Fruit fly (Drosophila melanogaster) whole organism, prepupa: ENCODE measurements around the gene Esp.
A peak's percentile ranks its signal among the peaks of the same experiment; 100 is the strongest.

Source experiments
- Blimp-1 ChIP-seq: fragments of 200-800 bp; sonication (Bioruptor generic); optimal IDR thresholded peaks from 3 replicates; lab custom pipeline; 2017; ENCODE audit warnings: missing biosample characterization, missing genetic modification characterization, mild to moderate bottlenecking, moderate library complexity, missing genetic modification reagents
- CG11294 ChIP-seq: fragments of 200-800 bp; sonication (Bioruptor generic); IDR thresholded peaks from 2 replicates; pipeline ENCODE4 v1.3.6; 2022; ENCODE audit warnings: missing biosample characterization, missing genetic modification characterization
- CG11762 ChIP-seq: fragments of 200-800 bp; sonication (Bioruptor generic); optimal IDR thresholded peaks from 3 replicates; lab custom pipeline; 2016; ENCODE audit warnings: missing biosample characterization, missing genetic modification characterization; ENCODE audit not compliant: insufficient read depth
- CG11902 ChIP-seq: fragments of 200-800 bp; sonication (Bioruptor generic); optimal IDR thresholded peaks from 3 replicates; lab custom pipeline; 2016; ENCODE audit warnings: missing biosample characterization, missing genetic modification characterization
- CG15336 ChIP-seq: fragments of 200-800 bp; sonication (Bioruptor generic); IDR thresholded peaks from 2 replicates; pipeline ENCODE4 v1.3.6; 2022; ENCODE audit warnings: missing biosample characterization, missing genetic modification characterization
- CG1621 ChIP-seq: fragments of 200-800 bp; sonication (Bioruptor generic); optimal IDR thresholded peaks from 3 replicates; lab custom pipeline; 2018; ENCODE audit warnings: missing biosample characterization, mild to moderate bottlenecking, missing genetic modification characterization
- CG3032 ChIP-seq: fragments of 200-800 bp; optimal IDR thresholded peaks from 2 replicates; lab custom pipeline; 2019; ENCODE audit warnings: missing biosample characterization, mild to moderate bottlenecking, missing genetic modification characterization, moderate library complexity
- CG31627 ChIP-seq: fragments of 200-800 bp; sonication (Bioruptor generic); optimal IDR thresholded peaks from 3 replicates; lab custom pipeline; 2016; ENCODE audit warnings: missing biosample characterization, missing genetic modification characterization
- CG3919 ChIP-seq: fragments of 200-800 bp; sonication (Bioruptor generic); optimal IDR thresholded peaks from 3 replicates; lab custom pipeline; 2016; ENCODE audit warnings: missing biosample characterization, missing genetic modification characterization
- CG6792 ChIP-seq: fragments of 200-800 bp; sonication (Bioruptor generic); optimal IDR thresholded peaks from 3 replicates; lab custom pipeline; 2016; ENCODE audit warnings: missing biosample characterization, missing genetic modification characterization
- CG7368 ChIP-seq: fragments of 200-800 bp; sonication (Bioruptor generic); optimal IDR thresholded peaks from 3 replicates; lab custom pipeline; 2016; ENCODE audit warnings: missing biosample characterization, missing genetic modification characterization
- CG8319 ChIP-seq: fragments of 200-800 bp; sonication (Bioruptor generic); optimal IDR thresholded peaks from 3 replicates; lab custom pipeline; 2016; ENCODE audit warnings: missing biosample characterization, missing genetic modification characterization
- Eip93F ChIP-seq: fragments of 200-800 bp; sonication (Bioruptor generic); optimal IDR thresholded peaks from 2 replicates; lab custom pipeline; 2016; ENCODE audit warnings: missing biosample characterization, mild to moderate bottlenecking, missing genetic modification characterization
- Ets21C ChIP-seq: fragments of 200-800 bp; sonication (Bioruptor generic); optimal IDR thresholded peaks from 3 replicates; lab custom pipeline; 2016; ENCODE audit warnings: missing biosample characterization, missing genetic modification characterization
- Gug ChIP-seq: fragments of 200-800 bp; sonication (Bioruptor generic); IDR thresholded peaks from 2 replicates; pipeline ENCODE4 v1.3.6; 2022; ENCODE audit warnings: missing biosample characterization, missing genetic modification characterization
- Hr38 ChIP-seq: sonication (Bioruptor generic); optimal IDR thresholded peaks from 2 replicates; lab custom pipeline; 2016; ENCODE audit warnings: missing biosample characterization, missing genetic modification characterization
- Hr39 ChIP-seq: fragments of 200-800 bp; sonication (Bioruptor generic); optimal IDR thresholded peaks from 2 replicates; lab custom pipeline; 2016; ENCODE audit warnings: missing biosample characterization, missing genetic modification characterization
- Hr4 ChIP-seq: fragments of 200-800 bp; sonication (Bioruptor generic); optimal IDR thresholded peaks from 3 replicates; lab custom pipeline; 2016; ENCODE audit warnings: missing biosample characterization, missing genetic modification characterization
- Lpt ChIP-seq: fragments of 200-800 bp; sonication (Bioruptor generic); optimal IDR thresholded peaks from 3 replicates; lab custom pipeline; 2016; ENCODE audit warnings: missing biosample characterization, missing genetic modification characterization
- Smox ChIP-seq: fragments of 200-800 bp; sonication (Bioruptor generic); optimal IDR thresholded peaks from 3 replicates; lab custom pipeline; 2016; ENCODE audit warnings: missing biosample characterization, missing genetic modification characterization
- Sox102F ChIP-seq: fragments of 200-800 bp; sonication (Bioruptor generic); optimal IDR thresholded peaks from 2 replicates; lab custom pipeline; 2016; ENCODE audit warnings: missing biosample characterization, mild to moderate bottlenecking, missing genetic modification characterization
- Sox14 ChIP-seq: fragments of 200-800 bp; sonication (Bioruptor generic); optimal IDR thresholded peaks from 3 replicates; lab custom pipeline; 2016; ENCODE audit warnings: missing biosample characterization, missing genetic modification characterization
- cyc ChIP-seq: fragments of 200-800 bp; sonication (Bioruptor generic); optimal IDR thresholded peaks from 3 replicates; lab custom pipeline; 2016; ENCODE audit warnings: missing biosample characterization, missing genetic modification characterization
- dac ChIP-seq: fragments of 200-800 bp; sonication (Bioruptor generic); optimal IDR thresholded peaks from 2 replicates; lab custom pipeline; 2017; ENCODE audit warnings: missing biosample characterization, mild to moderate bottlenecking, missing genetic modification characterization
- eg ChIP-seq: fragments of 200-800 bp; sonication (Bioruptor generic); IDR thresholded peaks from 3 replicates; pipeline ENCODE4 v1.3.6; 2022; ENCODE audit warnings: missing biosample characterization, missing genetic modification characterization
- esn ChIP-seq: fragments of 200-800 bp; sonication (Bioruptor generic); optimal IDR thresholded peaks from 2 replicates; lab custom pipeline; 2016; ENCODE audit warnings: missing biosample characterization, mild to moderate bottlenecking, missing genetic modification characterization, moderate library complexity
- fd59A ChIP-seq: fragments of 200-800 bp; sonication (Bioruptor generic); optimal IDR thresholded peaks from 2 replicates; lab custom pipeline; 2017; ENCODE audit warnings: missing biosample characterization, mild to moderate bottlenecking, missing genetic modification characterization, missing genetic modification reagents
- fd85E ChIP-seq: fragments of 200-800 bp; sonication (Bioruptor generic); optimal IDR thresholded peaks from 3 replicates; lab custom pipeline; 2016; ENCODE audit warnings: missing biosample characterization, missing genetic modification characterization
- fkh ChIP-seq: fragments of 200-800 bp; sonication (Bioruptor generic); optimal IDR thresholded peaks from 3 replicates; lab custom pipeline; 2017; ENCODE audit warnings: missing biosample characterization, mild to moderate bottlenecking, missing genetic modification characterization, moderate library complexity
- lz ChIP-seq: fragments of 200-800 bp; sonication (Bioruptor generic); optimal IDR thresholded peaks from 3 replicates; lab custom pipeline; 2016; ENCODE audit warnings: missing biosample characterization, missing genetic modification characterization
- spab ChIP-seq: fragments of 200-800 bp; sonication (Bioruptor generic); optimal IDR thresholded peaks from 2 replicates; lab custom pipeline; 2017; ENCODE audit warnings: missing biosample characterization, mild to moderate bottlenecking, missing genetic modification characterization, missing genetic modification reagents
- ss ChIP-seq, 2 experiments: fragments of 200-800 bp; sonication (Bioruptor generic); optimal IDR thresholded peaks; 2 replicates in 1 of 2; 3 replicates in 1 of 2; lab custom pipeline; 2017 to 2018; ENCODE audit warnings: mild to moderate bottlenecking in 2 of 2, missing biosample characterization in 2 of 2, missing genetic modification characterization in 2 of 2, moderate library complexity in 1 of 2
- svp ChIP-seq: fragments of 200-800 bp; sonication (Bioruptor generic); peaks from one replicate; lab custom pipeline; 2016; ENCODE audit warnings: missing biosample characterization, missing genetic modification characterization
- vri ChIP-seq: fragments of 200-800 bp; sonication (Bioruptor generic); optimal IDR thresholded peaks from 3 replicates; lab custom pipeline; 2016; ENCODE audit warnings: missing biosample characterization, mild to moderate bottlenecking, missing genetic modification characterization

The Esp gene

DNA sequence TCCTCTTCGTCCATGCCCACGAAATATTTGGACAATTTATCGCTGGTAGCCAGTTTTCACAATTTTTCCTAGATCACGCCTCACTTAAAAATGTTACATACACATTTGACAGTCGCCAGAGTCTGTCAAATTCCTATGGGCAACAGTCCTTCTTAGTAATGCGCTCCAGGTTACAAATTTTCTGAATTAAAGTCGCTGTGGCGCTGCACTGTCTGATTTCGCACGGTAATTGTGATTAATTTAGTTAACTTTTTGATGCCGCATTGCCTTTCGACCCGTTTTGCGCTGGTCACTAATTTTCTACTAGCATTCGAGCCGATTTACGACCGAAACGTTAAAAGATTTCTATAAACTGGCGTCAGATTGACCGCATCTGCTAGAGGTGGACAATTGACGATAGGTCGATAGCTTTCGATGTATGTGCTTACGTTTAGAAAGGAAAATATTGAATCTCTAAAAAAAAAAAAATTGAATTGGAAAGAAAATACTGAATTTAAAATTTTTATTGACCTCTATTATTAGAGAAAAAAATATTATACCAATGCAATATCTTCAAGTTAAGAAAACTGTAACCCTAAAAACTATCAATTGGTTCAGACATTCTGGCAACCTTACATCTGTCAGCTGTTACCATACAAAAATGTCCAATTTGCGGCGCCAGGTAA is 28.0 kb upstream of the Esp start, which contains the start of the genes lili and CG34150 (continued):
- TF ChIP-seq Hr4 (GFP tag; lab: Kevin White, UChicago) (no peak), ss (GFP tag; optimal IDR thresholded peaks at IDR 0.05; lab: Kevin White, UChicago) (no peak), spab (GFP tag; lab: Kevin White, UChicago) (no peak), CG11762 (peak; percentile 22), Ets21C (GFP tag; lab: Kevin White, UChicago) (no peak), eg (GFP tag; lab: Robert Waterston, UW) (peak; percentile 53; the same call in 1 of the 3 replicates), fkh (GFP tag; lab: Kevin White, UChicago) (no peak), Sox102F (no peak), Gug (GFP tag; lab: Robert Waterston, UW) (0 out of 2 replicates have a peak, but pooled peaks have one; percentile 36), CG1621 (tag; lab: Kevin White, UChicago) (no peak), dac (GFP tag; lab: Kevin White, UChicago) (no peak), CG11294 (GFP tag; lab: Robert Waterston, UW) (no peak), CG11902 (GFP tag; lab: Kevin White, UChicago) (peak; percentile 28), CG6792 (GFP tag; lab: Kevin White, UChicago) (peak; percentile 33), Lpt (GFP tag; lab: Kevin White, UChicago) (no peak), fd85E (GFP tag; lab: Kevin White, UChicago) (no peak), svp (GFP tag; lab: Kevin White, UChicago) (no peak), fd59A (GFP tag; lab: Kevin White, UChicago) (no peak), Hr38 (GFP tag; lab: Kevin White, UChicago) (no peak), CG8319 (GFP tag; lab: Kevin White, UChicago) (peak; percentile 37), Sox14 (no peak), Smox (no peak), Blimp-1 (GFP tag; lab: Kevin White, UChicago) (no peak), Hr39 (GFP tag; lab: Kevin White, UChicago) (peak; percentile 70), cyc (peak; percentile 74)

DNA sequence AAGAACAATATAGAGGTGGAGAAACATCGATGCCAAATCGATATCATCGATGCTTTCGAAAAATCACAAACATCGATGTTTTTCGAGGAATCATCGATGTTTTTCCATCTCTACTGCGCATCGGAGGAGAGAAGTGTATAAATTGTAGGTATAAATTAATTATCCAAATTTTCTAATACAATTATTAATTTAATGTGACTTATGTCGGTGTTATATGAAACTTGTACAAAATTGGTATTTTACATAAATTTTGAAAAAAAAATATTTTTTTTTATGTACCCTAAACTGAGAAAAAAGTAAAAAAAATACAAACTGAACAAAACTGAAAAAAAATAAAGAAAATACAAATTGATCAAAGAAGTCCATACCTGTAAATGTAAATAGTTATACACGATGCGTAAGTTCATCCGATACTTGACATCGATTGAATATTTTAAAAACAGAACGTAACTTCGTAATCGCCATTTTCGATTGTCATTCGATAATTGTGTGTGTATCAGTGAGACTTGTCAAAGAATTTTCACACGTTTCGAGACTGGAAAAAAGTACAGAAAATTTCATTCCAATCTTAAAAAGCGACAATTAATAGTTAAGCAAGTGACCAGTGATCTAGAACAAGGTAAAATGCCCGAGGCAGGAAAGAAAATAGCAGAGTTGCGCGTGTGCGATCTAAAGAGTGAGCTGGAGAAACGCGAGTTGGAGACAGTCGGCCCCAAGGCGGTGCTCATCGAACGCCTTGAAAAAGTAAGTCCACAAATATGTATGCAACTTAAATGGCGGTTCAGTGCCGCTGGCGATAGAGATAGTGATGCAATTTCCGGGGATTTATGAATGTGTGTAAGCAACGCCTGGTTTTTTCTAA is 24.5 kb upstream of the Esp start, which contains the start of the genes CG5808 and Saf-B:
CG5808 (minus strand) TSS at position 15 of the 862 bp plus-strand sequence.
Saf-B (plus strand) TSS at position 472 of the 862 bp plus-strand sequence.
- TF ChIP-seq CG11902 (GFP tag; lab: Kevin White, UChicago): peak; percentile 20
- peak; percentile 46 for TF ChIP-seq cyc
- peak; percentile 10 for TF ChIP-seq CG31627 (GFP tag; lab: Kevin White, UChicago)
- no peak for TF ChIP-seq CG11762
- TF ChIP-seq esn (GFP tag; lab: Kevin White, UChicago): peak; percentile 52

DNA sequence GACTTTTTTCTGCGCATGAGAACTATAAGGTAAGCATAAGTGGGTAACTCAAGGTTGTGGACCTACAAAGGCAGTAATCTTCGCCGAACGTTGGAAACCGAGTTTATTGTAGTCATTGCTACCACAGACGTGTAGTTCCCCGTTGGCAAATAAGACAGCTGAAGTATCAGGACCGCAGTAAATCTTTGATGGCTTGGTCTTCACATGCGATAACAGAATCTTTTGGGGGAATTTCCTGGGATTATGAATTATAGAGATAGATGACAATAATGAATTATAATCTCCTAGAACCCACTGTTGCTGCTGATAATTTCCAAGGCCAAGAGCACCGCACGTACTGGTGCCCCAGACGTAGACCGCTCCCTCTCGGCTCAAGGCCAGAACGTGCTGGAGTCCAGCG is 18.7 kb upstream of the Esp start:
- TF ChIP-seq CG3919 (no peak), vri (no peak), CG15336 (GFP tag; lab: Robert Waterston, UW) (no peak), Sox102F (no peak), CG7368 (GFP tag; lab: Kevin White, UChicago) (no peak)
- TF ChIP-seq, all 60 proteins: peak for 0

DNA sequence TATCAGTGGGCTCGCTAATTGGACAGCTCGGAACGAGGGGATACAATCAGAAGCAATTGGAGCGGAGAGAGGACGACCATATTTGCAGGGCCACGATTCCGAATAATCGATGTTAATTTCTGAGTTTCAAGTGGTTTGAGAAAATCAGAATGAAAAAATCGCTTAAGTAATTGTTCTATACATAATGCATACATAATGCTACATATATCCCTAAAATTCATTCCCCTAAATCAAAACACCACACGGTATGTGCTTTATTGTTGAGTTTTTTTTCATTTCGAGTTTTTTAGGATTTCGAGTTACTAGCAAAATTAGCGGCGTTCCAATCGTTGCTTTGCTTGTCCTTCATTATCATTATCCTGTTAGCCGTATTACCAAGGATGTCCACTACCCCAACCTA is 16.2 kb upstream of the Esp start, which contains the start of gene niki:
niki (minus strand) TSS at position 101 of the 400 bp plus-strand sequence.
- TF ChIP-seq Eip93F (GFP tag; lab: Kevin White, UChicago): no peak
- TF ChIP-seq Blimp-1 (GFP tag; lab: Kevin White, UChicago): no peak
- TF ChIP-seq Gug (GFP tag; lab: Robert Waterston, UW): no peak
- TF ChIP-seq CG3032: no peak
- TF ChIP-seq svp (GFP tag; lab: Kevin White, UChicago): no peak
- no peak for TF ChIP-seq Sox102F
- TF ChIP-seq eg (GFP tag; lab: Robert Waterston, UW): no peak
- no peak for TF ChIP-seq cyc
- TF ChIP-seq Hr39 (GFP tag; lab: Kevin White, UChicago): no peak
- no peak for TF ChIP-seq lz (GFP tag; lab: Kevin White, UChicago)
